Worm (Caenorhabditis elegans): Measurements from ENCODE around the gene C01B10.6.

Gene C01B10.6

ce11 chrIV:6655747-6656146 lies 15.8 kb downstream of the C01B10.6 start:
- TF ChIP-seq F13H6.1 (tag; optimal IDR thresholded peaks at IDR 0.05) (no peak), pat-9 (tag; optimal IDR thresholded peaks at IDR 0.05) (no peak), K02D7.2 (tag; optimal IDR thresholded peaks at IDR 0.05) (no peak), fax-1 (tag; optimal IDR thresholded peaks at IDR 0.05) (no peak), ttx-3 (tag; optimal IDR thresholded peaks at IDR 0.05) (no peak), hlh-30 (tag; optimal IDR thresholded peaks at IDR 0.05; ENCODE audit: insufficient read depth) (no peak), gmeb-2 (tag; optimal IDR thresholded peaks at IDR 0.05) (no peak), K09A11.1 (tag; optimal IDR thresholded peaks at IDR 0.05; ENCODE audit: insufficient read depth) (no peak), ama-1 (optimal IDR thresholded peaks at IDR 0.05) (no peak), lim-6 (tag; optimal IDR thresholded peaks at IDR 0.05) (no peak), unc-86 (tag; optimal IDR thresholded peaks at IDR 0.05) (no peak), che-1 (tag; optimal IDR thresholded peaks at IDR 0.05) (no peak), unc-3 (GFP tag; conservative IDR thresholded peaks at IDR 0.05) (no peak), unc-3 (tag; optimal IDR thresholded peaks at IDR 0.05) (no peak), C38D4.7 (GFP tag; optimal IDR thresholded peaks at IDR 0.05) (no peak), unc-42 (tag; optimal IDR thresholded peaks at IDR 0.05) (no peak), C08G9.2 (tag; optimal IDR thresholded peaks at IDR 0.05) (no peak), elt-2 (tag; optimal IDR thresholded peaks at IDR 0.05) (no peak), dmd-4 (tag; optimal IDR thresholded peaks at IDR 0.05; ENCODE audit: borderline replicate concordance) (no peak), rnt-1 (tag; optimal IDR thresholded peaks at IDR 0.05) (no peak), tbx-2 (tag; optimal IDR thresholded peaks at IDR 0.05) (no peak)

DNA sequence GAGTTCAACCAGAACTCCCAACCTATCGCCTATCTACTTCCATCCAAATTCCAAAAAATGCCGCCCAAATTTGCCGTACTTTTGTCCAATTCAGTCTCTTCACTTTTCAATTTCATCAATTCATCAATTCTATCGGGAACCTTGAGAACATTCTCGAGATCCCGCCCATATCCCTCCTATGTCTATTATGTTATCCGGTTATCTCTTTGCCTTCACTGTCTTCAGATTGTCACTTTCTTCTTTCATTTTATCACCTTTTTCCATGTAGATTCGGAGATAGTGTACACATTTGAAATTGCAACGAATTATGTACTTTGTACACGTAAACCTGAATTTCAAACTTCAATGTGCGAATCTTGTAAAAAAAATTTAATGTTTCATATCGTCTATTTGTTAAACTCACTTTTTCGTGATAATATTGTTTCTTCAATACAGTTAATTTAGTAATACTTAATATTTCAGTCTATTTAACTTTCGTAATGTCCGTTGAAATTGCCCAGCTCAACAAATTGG lies 17.6 kb downstream of the C01B10.6 start, which contains the start of gene C01B10.11:
C01B10.11 (plus strand) TSS at position 463 of the 513 bp plus-strand sequence.
- TF ChIP-seq ceh-30 (tag; optimal IDR thresholded peaks at IDR 0.05) (no peak), che-1 (tag; optimal IDR thresholded peaks at IDR 0.05) (no peak), odd-2 (tag; optimal IDR thresholded peaks at IDR 0.05) (no peak), dve-1 (tag; optimal IDR thresholded peaks at IDR 0.05) (no peak), F13H6.1 (tag; optimal IDR thresholded peaks at IDR 0.05) (no peak), unc-55 (GFP tag; optimal IDR thresholded peaks at IDR 0.05) (no peak), ceh-45 (GFP tag; IDR thresholded peaks at IDR 0.05) (no peak)

DNA sequence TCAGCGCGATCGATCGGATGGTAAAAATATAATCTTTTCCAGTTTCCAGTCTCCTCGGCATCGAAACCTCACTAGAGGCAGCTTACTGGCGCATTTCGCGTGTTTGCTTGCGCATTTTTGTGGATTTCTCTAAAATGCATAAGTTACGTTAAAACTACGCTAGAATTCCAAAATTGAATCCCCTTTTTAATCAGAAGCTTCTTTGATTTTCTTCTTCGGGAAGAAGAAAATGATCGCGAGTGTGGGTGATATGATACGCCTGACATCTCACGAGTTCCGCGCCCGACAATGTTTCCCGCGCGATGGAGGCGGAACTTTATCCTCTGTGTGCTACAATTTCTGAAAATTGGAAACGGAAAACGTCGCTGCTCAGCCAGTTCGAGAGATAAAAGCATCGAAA lies 24.4 kb downstream of the C01B10.6 start:
- TF ChIP-seq odd-2 (tag; optimal IDR thresholded peaks at IDR 0.05) (no peak), K09A11.1 (tag; optimal IDR thresholded peaks at IDR 0.05; ENCODE audit: insufficient read depth) (no peak), C08G9.2 (tag; optimal IDR thresholded peaks at IDR 0.05) (no peak), ceh-34 (tag; optimal IDR thresholded peaks at IDR 0.05) (no peak), npax-4 (tag; optimal IDR thresholded peaks at IDR 0.05) (no peak), ceh-18 (tag; optimal IDR thresholded peaks at IDR 0.05) (no peak), lin-11 (tag; optimal IDR thresholded peaks at IDR 0.05) (no peak)

ce11 chrIV:6667898-6668297 lies 27.9 kb downstream of the C01B10.6 start, which contains the start of gene Y73B6A.1:
Y73B6A.1 (minus strand) TSS chrIV:6667998.
- TF ChIP-seq sdc-2 (tag; optimal IDR thresholded peaks at IDR 0.05) = no peak
- TF ChIP-seq ceh-31 (tag; optimal IDR thresholded peaks at IDR 0.05) = no peak
- no peak for TF ChIP-seq lim-6 (tag; optimal IDR thresholded peaks at IDR 0.05)
- TF ChIP-seq unc-55 (GFP tag; optimal IDR thresholded peaks at IDR 0.05) = no peak
- TF ChIP-seq ceh-2 (tag; optimal IDR thresholded peaks at IDR 0.05) = no peak
- TF ChIP-seq hlh-30 (tag; optimal IDR thresholded peaks at IDR 0.05; ENCODE audit: insufficient read depth) = no peak
- no peak for TF ChIP-seq madf-2 (tag; optimal IDR thresholded peaks at IDR 0.05)
- TF ChIP-seq nfya-1 (tag; optimal IDR thresholded peaks at IDR 0.05) = no peak
- no peak for TF ChIP-seq ceh-24 (tag; optimal IDR thresholded peaks at IDR 0.05)
- no peak for TF ChIP-seq fkh-6 (tag; optimal IDR thresholded peaks at IDR 0.05)
- no peak for TF ChIP-seq pag-3 (tag; optimal IDR thresholded peaks at IDR 0.05; ENCODE audit: borderline replicate concordance)
- no peak for TF ChIP-seq K09A11.1 (tag; optimal IDR thresholded peaks at IDR 0.05; ENCODE audit: insufficient read depth)
